5 worm cellular contexts compared by ENCODE assay signal in the genomic region with DNA sequence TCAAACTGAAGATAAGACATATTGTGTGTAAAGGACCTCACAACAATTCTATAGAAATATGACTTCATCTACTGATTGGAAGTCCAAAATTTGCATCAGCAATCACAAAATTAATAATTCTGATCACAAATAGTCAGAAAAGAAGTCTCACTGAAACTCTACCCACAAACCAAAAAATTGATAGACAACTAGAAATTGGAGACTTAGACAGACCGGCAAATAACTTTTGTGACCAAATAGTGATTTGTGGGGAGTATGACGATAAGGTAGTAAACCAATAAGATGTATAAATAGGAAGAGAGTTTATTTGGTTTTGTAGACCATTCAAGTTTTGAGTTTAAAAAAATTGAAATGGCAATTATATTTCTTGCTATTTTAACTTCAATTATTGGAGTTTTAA.
TF ChIP-seq lines count a peak whose summit lies in the region.

Gene cyp-13A12 (plus strand): TSS at position 267 of the 400 bp plus-strand sequence.

TF ChIP-seq in whole organism, L1 larva, 84 proteins besides CTCF, POLR2A, EP300 and RAD21:
- TF ChIP-seq lin-35 (GFP tag; optimal IDR thresholded peaks at IDR 0.05; lab: Kevin White, UChicago) (peak in 1 of 2 experiments; percentile 8), snpc-4 (tag; optimal IDR thresholded peaks at IDR 0.05; lab: Kevin White, UChicago) (no peak), elt-2 (tag; optimal IDR thresholded peaks at IDR 0.05; lab: Kevin White, UChicago) (peak; percentile 20)

TF ChIP-seq in whole organism, L2 larva, 48 proteins besides CTCF, POLR2A, EP300 and RAD21:
- TF ChIP-seq dmd-4 (tag; optimal IDR thresholded peaks at IDR 0.05; lab: Kevin White, UChicago), result no peak
- no peak for TF ChIP-seq nhr-237 (tag; optimal IDR thresholded peaks at IDR 0.05; lab: Kevin White, UChicago)
- TF ChIP-seq fos-1 (tag; optimal IDR thresholded peaks at IDR 0.05; lab: Kevin White, UChicago), result peak; percentile 64
- peak; percentile 4 for TF ChIP-seq sma-9 (GFP tag; optimal IDR thresholded peaks at IDR 0.05; lab: Kevin White, UChicago)
- no peak for TF ChIP-seq sma-9 (tag; optimal IDR thresholded peaks at IDR 0.05; lab: Kevin White, UChicago)
- no peak for TF ChIP-seq mab-5 (tag; optimal IDR thresholded peaks at IDR 0.05; lab: Kevin White, UChicago)
- TF ChIP-seq nhr-11 (tag; optimal IDR thresholded peaks at IDR 0.05; lab: Kevin White, UChicago), result no peak

TF ChIP-seq in whole organism, L3 larva, 47 proteins besides CTCF, POLR2A, EP300 and RAD21:
- no peak for TF ChIP-seq lin-15B (tag; optimal IDR thresholded peaks at IDR 0.05; lab: Kevin White, UChicago)
- TF ChIP-seq ZK546.5 (tag; optimal IDR thresholded peaks at IDR 0.05; lab: Kevin White, UChicago), result no peak
- peak; percentile 7 for TF ChIP-seq pha-4 (tag; optimal IDR thresholded peaks at IDR 0.05; lab: Kevin White, UChicago)
- TF ChIP-seq ceh-9 (tag; optimal IDR thresholded peaks at IDR 0.05; lab: Kevin White, UChicago), result no peak
- TF ChIP-seq nhr-25 (tag; optimal IDR thresholded peaks at IDR 0.05; lab: Kevin White, UChicago), result no peak
- peak; percentile 46 for TF ChIP-seq elt-2 (tag; optimal IDR thresholded peaks at IDR 0.05; lab: Kevin White, UChicago)
- TF ChIP-seq nhr-43 (tag; optimal IDR thresholded peaks at IDR 0.05; lab: Kevin White, UChicago; ENCODE audit: poor library complexity, severe bottlenecking), result no peak
- TF ChIP-seq pqm-1 (tag; optimal IDR thresholded peaks at IDR 0.05; lab: Kevin White, UChicago), result peak; percentile 59
- no peak for TF ChIP-seq nhr-77 (tag; optimal IDR thresholded peaks at IDR 0.05; lab: Kevin White, UChicago)
- no peak for TF ChIP-seq nhr-23 (tag; optimal IDR thresholded peaks at IDR 0.05; lab: Kevin White, UChicago)

TF ChIP-seq in whole organism, L4 larva, 104 proteins besides CTCF, POLR2A, EP300 and RAD21:
- no peak for TF ChIP-seq mxl-3 (GFP tag; optimal IDR thresholded peaks at IDR 0.05; lab: Kevin White, UChicago)
- no peak for TF ChIP-seq daf-16 (GFP tag; optimal IDR thresholded peaks at IDR 0.05; lab: Kevin White, UChicago)
- TF ChIP-seq daf-16 (tag; optimal IDR thresholded peaks at IDR 0.05; lab: Kevin White, UChicago), result peak; percentile 52
- peak; percentile 95 for TF ChIP-seq nhr-102 (tag; optimal IDR thresholded peaks at IDR 0.05; lab: Kevin White, UChicago)
- TF ChIP-seq nhr-28 (tag; optimal IDR thresholded peaks at IDR 0.05; lab: Kevin White, UChicago), result peak; percentile 46
- peak; percentile 49 for TF ChIP-seq pqm-1 (tag; optimal IDR thresholded peaks at IDR 0.05; lab: Kevin White, UChicago)

TF ChIP-seq in whole organism, young adult, 124 proteins besides CTCF, POLR2A, EP300 and RAD21:
- TF ChIP-seq F33H1.4 (GFP tag; IDR thresholded peaks at IDR 0.05; lab: Robert Waterston, UW) (no peak), snpc-1.1 (tag; optimal IDR thresholded peaks at IDR 0.05; lab: Kevin White, UChicago; ENCODE audit: insufficient read depth) (no peak), nhr-80 (tag; optimal IDR thresholded peaks at IDR 0.05; lab: Kevin White, UChicago) (peak; percentile 48), aptf-2 (GFP tag; conservative IDR thresholded peaks at IDR 0.05; lab: Robert Waterston, UW) (no peak)
